Worm (Caenorhabditis elegans) whole organism, L4 larva: Measurements from ENCODE around the gene T05G5.1.

ENCODE experiments used
- F26F4.8 ChIP-seq: fragments of 200-800 bp; sonication (Bioruptor generic); conservative IDR thresholded peaks from 2 replicates; pipeline ENCODE4 v1.3.6; 2022; ENCODE audit warnings: missing genetic modification characterization, missing compliant biosample characterization
- T20F7.1 ChIP-seq: fragments of 200-800 bp; sonication (Bioruptor generic); optimal IDR thresholded peaks from 2 replicates; lab custom pipeline; 2018; ENCODE audit warnings: mild to moderate bottlenecking, missing genetic modification characterization, missing compliant biosample characterization
- T26A8.4 ChIP-seq: fragments of 200-800 bp; sonication (Bioruptor generic); IDR thresholded peaks from 2 replicates; pipeline ENCODE4 v1.3.6; 2022; ENCODE audit warnings: missing genetic modification characterization, missing compliant biosample characterization
- aha-1 ChIP-seq: fragments of 150-350 bp; peaks from one replicate; lab custom pipeline; 2014; ENCODE audit warnings: missing biosample characterization, missing genetic modification characterization
- ceh-62 ChIP-seq: sonication (generic microtip); optimal IDR thresholded peaks from 2 replicates; lab custom pipeline; 2017; ENCODE audit warnings: missing biosample characterization, missing genetic modification characterization
- ctbp-1 ChIP-seq: fragments of 200-800 bp; sonication (Bioruptor generic); IDR thresholded peaks from 2 replicates; pipeline ENCODE4 v1.3.6; 2022; ENCODE audit warnings: missing genetic modification reagents, missing genetic modification characterization, missing compliant biosample characterization
- daf-16 ChIP-seq, 3 experiments: sonication (generic microtip); optimal IDR thresholded peaks; 2 replicates each; lab custom pipeline; 2016 to 2017; ENCODE audit warnings: missing genetic modification characterization in 3 of 3, missing genetic modification reagents in 3 of 3, mild to moderate bottlenecking in 2 of 3, missing compliant biosample characterization in 2 of 3, missing biosample characterization in 1 of 3, moderate library complexity in 1 of 3
- daf-8 ChIP-seq: fragments of 200-800 bp; sonication (Bioruptor generic); IDR thresholded peaks from 2 replicates; pipeline ENCODE4 v1.3.6; 2022; ENCODE audit warnings: missing genetic modification characterization, missing compliant biosample characterization
- dmd-9 ChIP-seq: fragments of 200-800 bp; sonication (Bioruptor generic); IDR thresholded peaks from 2 replicates; pipeline ENCODE4 v1.3.6; 2022; ENCODE audit warnings: missing genetic modification reagents, missing genetic modification characterization, missing compliant biosample characterization
- dve-1 ChIP-seq: sonication (generic microtip); optimal IDR thresholded peaks from 2 replicates; lab custom pipeline; 2017; ENCODE audit warnings: antibody characterized with exemption, mild to moderate bottlenecking, missing genetic modification characterization, missing compliant biosample characterization; ENCODE audit not compliant: insufficient read depth
- hlh-11 ChIP-seq: fragments of 200-800 bp; sonication (Bioruptor generic); optimal IDR thresholded peaks from 2 replicates; lab custom pipeline; 2018; ENCODE audit warnings: mild to moderate bottlenecking, missing genetic modification characterization, missing compliant biosample characterization
- hlh-30 ChIP-seq: sonication (generic microtip); optimal IDR thresholded peaks from 2 replicates; lab custom pipeline; 2017; ENCODE audit warnings: antibody characterized with exemption, mild to moderate bottlenecking, missing genetic modification characterization, missing compliant biosample characterization; ENCODE audit not compliant: insufficient read depth
- lin-13 ChIP-seq: fragments of 150-350 bp; optimal IDR thresholded peaks from 2 replicates; lab custom pipeline; 2014; ENCODE audit warnings: missing biosample characterization, missing genetic modification reagents, missing genetic modification characterization
- lin-15B ChIP-seq: fragments of 150-350 bp; sonication (generic microtip); optimal IDR thresholded peaks from 3 replicates; lab custom pipeline; 2014; ENCODE audit warnings: missing biosample characterization, missing genetic modification characterization
- lin-39 ChIP-seq: fragments of 150-350 bp; optimal IDR thresholded peaks from 2 replicates; lab custom pipeline; 2014; ENCODE audit warnings: missing biosample characterization, missing genetic modification reagents, missing genetic modification characterization
- lir-3 ChIP-seq: sonication (generic microtip); optimal IDR thresholded peaks from 2 replicates; lab custom pipeline; 2016; ENCODE audit warnings: mild to moderate bottlenecking, missing genetic modification characterization, missing compliant biosample characterization
- madf-5 ChIP-seq, 2 experiments: fragments of 200-800 bp; sonication (Bioruptor generic); IDR thresholded peaks; 2 replicates each; pipeline ENCODE4 v1.3.6; 2022; ENCODE audit warnings: missing compliant biosample characterization in 2 of 2, missing genetic modification characterization in 2 of 2
- mes-2 ChIP-seq: sonication (generic microtip); optimal IDR thresholded peaks from 2 replicates; lab custom pipeline; 2016; ENCODE audit warnings: missing genotype, mild to moderate bottlenecking, missing genetic modification characterization, missing compliant biosample characterization; ENCODE audit not compliant: poor library complexity, severe bottlenecking
- nhr-11 ChIP-seq: fragments of 150-350 bp; optimal IDR thresholded peaks from 2 replicates; lab custom pipeline; 2014; ENCODE audit warnings: missing biosample characterization, missing genetic modification characterization
- nhr-111 ChIP-seq: fragments of 200-800 bp; sonication (Bioruptor generic); optimal IDR thresholded peaks from 2 replicates; lab custom pipeline; 2018; ENCODE audit warnings: mild to moderate bottlenecking, missing genetic modification characterization, missing compliant biosample characterization
- nhr-237 ChIP-seq: sonication (generic microtip); optimal IDR thresholded peaks from 2 replicates; lab custom pipeline; 2017; ENCODE audit warnings: missing biosample characterization, missing genetic modification characterization
- nhr-76 ChIP-seq: fragments of 150-350 bp; optimal IDR thresholded peaks from 2 replicates; lab custom pipeline; 2014; ENCODE audit warnings: missing biosample characterization, missing genetic modification characterization
- nhr-77 ChIP-seq: fragments of 150-350 bp; optimal IDR thresholded peaks from 2 replicates; lab custom pipeline; 2014; ENCODE audit warnings: missing biosample characterization, missing genetic modification characterization
- php-3 ChIP-seq: fragments of 200-800 bp; sonication (Bioruptor generic); IDR thresholded peaks from 2 replicates; pipeline ENCODE4 v1.3.6; 2022; ENCODE audit warnings: missing genetic modification reagents, missing genetic modification characterization, missing compliant biosample characterization
- pqm-1 ChIP-seq: sonication (generic microtip); optimal IDR thresholded peaks from 2 replicates; lab custom pipeline; 2017; ENCODE audit warnings: missing biosample characterization, missing genetic modification characterization
- rbr-2 ChIP-seq: sonication (generic microtip); optimal IDR thresholded peaks from 2 replicates; lab custom pipeline; 2016; ENCODE audit warnings: missing genotype, missing genetic modification characterization, missing compliant biosample characterization
- unc-39 ChIP-seq: sonication (generic microtip); optimal IDR thresholded peaks from 2 replicates; lab custom pipeline; 2017; ENCODE audit warnings: missing biosample characterization, missing genetic modification characterization
- unc-62 ChIP-seq, 3 experiments: fragments of 150-350 bp in 1 of 3; sonication (generic microtip); optimal IDR thresholded peaks in 2 of 3; peaks in 1 of 3; 1 replicate in 1 of 3; 2 replicates in 2 of 3; lab custom pipeline; 2014 to 2017; ENCODE audit warnings: missing biosample characterization in 3 of 3, missing genetic modification characterization in 3 of 3, missing genetic modification reagents in 3 of 3, missing genotype in 1 of 3

Gene T05G5.1

ce11 chrIII:9694474-9694873 lies 48.7 kb downstream of the T05G5.1 start, which contains the start of gene set-3:
set-3 (minus strand) TSS chrIII:9694574.
- TF ChIP-seq aha-1 (tag; lab: Kevin White, UChicago): peak; percentile 9
- TF ChIP-seq nhr-237 (tag; lab: Kevin White, UChicago): no peak
- TF ChIP-seq, all 104 proteins: peak for 1

- TF ChIP-seq dmd-9 (GFP tag; lab: Robert Waterston, UW): no peak
- TF ChIP-seq unc-39: no peak
- no peak for TF ChIP-seq T20F7.1 (GFP tag; lab: Kevin White, UChicago)
- TF ChIP-seq madf-5 (GFP tag; IDR thresholded peaks at IDR 0.05; lab: Robert Waterston, UW): no peak
- no peak for TF ChIP-seq rbr-2 (tag; lab: Kevin White, UChicago)
- TF ChIP-seq hlh-11 (tag; lab: Kevin White, UChicago): peak; percentile 8
- TF ChIP-seq lin-39 (tag; lab: Kevin White, UChicago): no peak
- TF ChIP-seq php-3: peak; percentile 68
- no peak for TF ChIP-seq ceh-62 (tag; lab: Kevin White, UChicago)
- TF ChIP-seq dve-1: peak; percentile 35
- TF ChIP-seq daf-16 (GFP tag; optimal IDR thresholded peaks at IDR 0.05; lab: Kevin White, UChicago): no peak
- TF ChIP-seq daf-16 (tag; optimal IDR thresholded peaks at IDR 0.05; lab: Kevin White, UChicago): peak; percentile 53
- peak in 1 of 2 experiments; percentile 17 for TF ChIP-seq unc-62 (GFP tag; optimal IDR thresholded peaks at IDR 0.05 in 1 of 2; lab: Kevin White, UChicago)
- TF ChIP-seq unc-62 (tag; optimal IDR thresholded peaks at IDR 0.05; lab: Kevin White, UChicago): no peak
- no peak for TF ChIP-seq lin-13 (GFP tag; lab: Kevin White, UChicago)
- no peak for TF ChIP-seq nhr-11 (tag; lab: Kevin White, UChicago)
- no peak for TF ChIP-seq nhr-77 (tag; lab: Kevin White, UChicago)
- TF ChIP-seq lin-15B (tag; lab: Kevin White, UChicago): no peak
- TF ChIP-seq, all 104 proteins: peak for 5
Observed at ce11 chrIII:9690044-9690443, 53.1 kb downstream of the T05G5.1 start, which contains the start of gene best-5. best-5 (minus strand) TSS chrIII:9690253.

ce11 chrIII:9689377-9689776 lies 53.8 kb downstream of the T05G5.1 start:
- no peak for TF ChIP-seq F26F4.8 (GFP tag; lab: Robert Waterston, UW)
- peak; percentile 44 for TF ChIP-seq pqm-1 (tag; lab: Kevin White, UChicago)
- no peak for TF ChIP-seq lin-15B (tag; lab: Kevin White, UChicago)
- no peak for TF ChIP-seq hlh-30 (tag; lab: Kevin White, UChicago)
- no peak for TF ChIP-seq daf-16 (GFP tag; optimal IDR thresholded peaks at IDR 0.05; lab: Kevin White, UChicago)
- TF ChIP-seq daf-16 (tag; optimal IDR thresholded peaks at IDR 0.05; lab: Kevin White, UChicago): peak; percentile 96
- TF ChIP-seq nhr-76 (tag; lab: Kevin White, UChicago): no peak
- no peak for TF ChIP-seq ctbp-1 (GFP tag; lab: Robert Waterston, UW)
- peak; percentile 6 for TF ChIP-seq hlh-11 (tag; lab: Kevin White, UChicago)
- no peak for TF ChIP-seq nhr-237 (tag; lab: Kevin White, UChicago)
- TF ChIP-seq dve-1: peak; percentile 86
- TF ChIP-seq nhr-111: no peak
- TF ChIP-seq mes-2 (tag; lab: Kevin White, UChicago): no peak
- TF ChIP-seq dmd-9 (GFP tag; lab: Robert Waterston, UW): no peak
- TF ChIP-seq daf-8 (GFP tag; lab: Robert Waterston, UW): no peak
- no peak for TF ChIP-seq lin-13 (GFP tag; lab: Kevin White, UChicago)
- TF ChIP-seq lir-3 (tag; lab: Kevin White, UChicago): no peak
- no peak for TF ChIP-seq aha-1 (tag; lab: Kevin White, UChicago)
- no peak for TF ChIP-seq T26A8.4 (GFP tag; lab: Robert Waterston, UW)
